Fruit fly (Drosophila melanogaster) whole organism, embryonic: ENCODE results near the gene Tsf2.

ENCODE experiments used
- B-H1 ChIP-seq: fragments of 200-800 bp; sonication (Bioruptor generic); IDR thresholded peaks from 3 replicates; pipeline ENCODE4 v1.3.6; 2022; ENCODE audit warnings: missing biosample characterization, missing genetic modification characterization
- BtbVII ChIP-seq: fragments of 200-800 bp; sonication (Bioruptor generic); optimal IDR thresholded peaks from 3 replicates; lab custom pipeline; 2017; ENCODE audit warnings: missing biosample characterization, mild to moderate bottlenecking, missing genetic modification characterization
- C15 ChIP-seq: fragments of 200-800 bp; sonication (Bioruptor generic); IDR thresholded peaks from 3 replicates; pipeline ENCODE4 v1.3.6; 2022; ENCODE audit warnings: missing biosample characterization, missing genetic modification characterization
- CG11085 ChIP-seq: fragments of 200-800 bp; sonication (Bioruptor generic); IDR thresholded peaks from 2 replicates; pipeline ENCODE4 v1.3.6; 2022; ENCODE audit warnings: missing biosample characterization, missing genetic modification characterization
- CG11398 ChIP-seq: fragments of 200-800 bp; sonication (Bioruptor generic); optimal IDR thresholded peaks from 2 replicates; lab custom pipeline; 2016; ENCODE audit warnings: missing biosample characterization, missing genetic modification characterization
- CG12155 ChIP-seq: fragments of 200-800 bp; sonication (Bioruptor generic); optimal IDR thresholded peaks from 3 replicates; lab custom pipeline; 2016; ENCODE audit warnings: missing biosample characterization, missing genetic modification characterization
- CG12744 ChIP-seq: fragments of 200-800 bp; sonication (Bioruptor generic); optimal IDR thresholded peaks from 2 replicates; lab custom pipeline; 2016; ENCODE audit warnings: missing biosample characterization, missing genetic modification characterization
- CG13296 ChIP-seq: fragments of 200-800 bp; sonication (Bioruptor generic); optimal IDR thresholded peaks from 3 replicates; lab custom pipeline; 2018; ENCODE audit warnings: missing biosample characterization, mild to moderate bottlenecking, missing genetic modification characterization
- CG15479 ChIP-seq: fragments of 200-800 bp; sonication (Bioruptor generic); optimal IDR thresholded peaks from 3 replicates; lab custom pipeline; 2019; ENCODE audit warnings: missing biosample characterization, mild to moderate bottlenecking, missing genetic modification characterization, moderate library complexity
- CG1603 ChIP-seq: fragments of 200-800 bp; sonication (Bioruptor generic); optimal IDR thresholded peaks from 2 replicates; lab custom pipeline; 2019; ENCODE audit warnings: missing biosample characterization, mild to moderate bottlenecking, missing genetic modification characterization, moderate library complexity
- CG2116 ChIP-seq: fragments of 200-800 bp; sonication (Bioruptor generic); optimal IDR thresholded peaks from 3 replicates; lab custom pipeline; 2018; ENCODE audit warnings: missing biosample characterization, mild to moderate bottlenecking, missing genetic modification characterization
- CG2120 ChIP-seq: fragments of 200-800 bp; sonication (Bioruptor generic); optimal IDR thresholded peaks from 3 replicates; lab custom pipeline; 2016; ENCODE audit warnings: missing biosample characterization, missing genetic modification characterization
- CG2199 ChIP-seq: fragments of 200-800 bp; sonication (Bioruptor generic); IDR thresholded peaks from 3 replicates; pipeline ENCODE4 v1.3.6; 2022; ENCODE audit warnings: missing biosample characterization, missing genetic modification characterization
- CG31224 ChIP-seq: fragments of 200-800 bp; sonication (Bioruptor generic); IDR thresholded peaks from 2 replicates; pipeline ENCODE4 v1.3.6; 2022; ENCODE audit warnings: missing biosample characterization, missing genetic modification characterization
- CG31388 ChIP-seq: fragments of 200-800 bp; sonication (Bioruptor generic); optimal IDR thresholded peaks from 2 replicates; lab custom pipeline; 2016; ENCODE audit warnings: missing biosample characterization, missing genetic modification characterization
- CG43689 ChIP-seq: fragments of 200-800 bp; sonication (Bioruptor generic); IDR thresholded peaks from 2 replicates; pipeline ENCODE4 v1.3.6; 2022; ENCODE audit warnings: missing biosample characterization, missing genetic modification characterization
- CG4820 ChIP-seq: fragments of 200-800 bp; sonication (Bioruptor generic); optimal IDR thresholded peaks from 3 replicates; lab custom pipeline; 2016; ENCODE audit warnings: missing biosample characterization, missing genetic modification characterization
- CG6254 ChIP-seq: fragments of 200-800 bp; sonication (Bioruptor generic); optimal IDR thresholded peaks from 3 replicates; lab custom pipeline; 2017; ENCODE audit warnings: mild to moderate bottlenecking, missing biosample characterization, missing genetic modification reagents, missing genetic modification characterization
- CG7928 ChIP-seq: fragments of 200-800 bp; sonication (Bioruptor generic); optimal IDR thresholded peaks from 2 replicates; lab custom pipeline; 2017; ENCODE audit warnings: missing biosample characterization, mild to moderate bottlenecking, missing genetic modification characterization
- CG8765 ChIP-seq: fragments of 200-800 bp; sonication (Bioruptor generic); IDR thresholded peaks from 2 replicates; pipeline ENCODE4 v1.3.6; 2022; ENCODE audit warnings: missing biosample characterization, missing genetic modification characterization
- Ets65A ChIP-seq: fragments of 200-800 bp; sonication (Bioruptor generic); peaks from one replicate; lab custom pipeline; 2016; ENCODE audit warnings: missing biosample characterization, missing genetic modification characterization
- Fer1 ChIP-seq: fragments of 200-800 bp; sonication (Bioruptor generic); optimal IDR thresholded peaks from 2 replicates; lab custom pipeline; 2017; ENCODE audit warnings: missing biosample characterization, mild to moderate bottlenecking, missing genetic modification characterization
- Gsc ChIP-seq: fragments of 200-800 bp; sonication (Bioruptor generic); IDR thresholded peaks from 2 replicates; pipeline ENCODE4 v1.3.6; 2022; ENCODE audit warnings: missing biosample characterization, missing genetic modification characterization
- HLH4C ChIP-seq: fragments of 200-800 bp; sonication (Bioruptor generic); IDR thresholded peaks from 3 replicates; pipeline ENCODE4 v1.3.6; 2022; ENCODE audit warnings: missing biosample characterization, missing genetic modification characterization; ENCODE audit not compliant: partially characterized antibody
- Hey ChIP-seq: fragments of 200-800 bp; sonication (Bioruptor generic); optimal IDR thresholded peaks from 3 replicates; lab custom pipeline; 2018; ENCODE audit warnings: missing biosample characterization, mild to moderate bottlenecking, missing genetic modification characterization
- HmgD ChIP-seq: fragments of 200-800 bp; sonication (Bioruptor generic); optimal IDR thresholded peaks from 3 replicates; lab custom pipeline; 2016; ENCODE audit warnings: missing biosample characterization, missing genetic modification characterization
- Hsf ChIP-seq: fragments of 200-800 bp; sonication (Bioruptor generic); optimal IDR thresholded peaks from 3 replicates; lab custom pipeline; 2016; ENCODE audit warnings: missing biosample characterization, missing genetic modification characterization
- MBD-R2 ChIP-seq: fragments of 200-800 bp; sonication (Bioruptor generic); IDR thresholded peaks from 2 replicates; pipeline ENCODE4 v1.3.6; 2022; ENCODE audit warnings: missing biosample characterization, missing genetic modification characterization
- Meics ChIP-seq: fragments of 200-800 bp; sonication (Bioruptor generic); optimal IDR thresholded peaks from 2 replicates; lab custom pipeline; 2017; ENCODE audit warnings: missing biosample characterization, mild to moderate bottlenecking, missing genetic modification characterization
- Mes4 ChIP-seq: fragments of 200-800 bp; sonication (Bioruptor generic); optimal IDR thresholded peaks from 2 replicates; lab custom pipeline; 2016; ENCODE audit warnings: missing biosample characterization, missing genetic modification characterization
- NK7.1 ChIP-seq: fragments of 200-800 bp; sonication (Bioruptor generic); optimal IDR thresholded peaks from 3 replicates; lab custom pipeline; 2016; ENCODE audit warnings: missing biosample characterization, missing genetic modification characterization
- NfI ChIP-seq: fragments of 200-800 bp; sonication (Bioruptor generic); optimal IDR thresholded peaks from 3 replicates; lab custom pipeline; 2018; ENCODE audit warnings: missing biosample characterization, mild to moderate bottlenecking, missing genetic modification characterization, moderate library complexity
- Vsx1 ChIP-seq: fragments of 200-800 bp; sonication (Bioruptor generic); optimal IDR thresholded peaks from 2 replicates; lab custom pipeline; 2017; ENCODE audit warnings: missing biosample characterization, mild to moderate bottlenecking, missing genetic modification characterization, missing genetic modification reagents
- br ChIP-seq: fragments of >200 bp; optimal IDR thresholded peaks from 2 replicates; lab custom pipeline; 2017
- disco-r ChIP-seq: fragments of 200-800 bp; sonication (Bioruptor generic); optimal IDR thresholded peaks from 2 replicates; lab custom pipeline; 2016; ENCODE audit warnings: missing biosample characterization, missing genetic modification characterization
- dmrt11E ChIP-seq: fragments of 200-800 bp; sonication (Bioruptor generic); optimal IDR thresholded peaks from 3 replicates; lab custom pipeline; 2018; ENCODE audit warnings: missing biosample characterization, mild to moderate bottlenecking, missing genetic modification characterization, moderate library complexity
- dysf ChIP-seq: fragments of 200-800 bp; sonication (Bioruptor generic); IDR thresholded peaks from 3 replicates; pipeline ENCODE4 v1.3.6; 2022; ENCODE audit warnings: missing biosample characterization, missing genetic modification characterization
- exex ChIP-seq: fragments of 200-800 bp; sonication (Bioruptor generic); optimal IDR thresholded peaks from 4 replicates; lab custom pipeline; 2018; ENCODE audit warnings: missing biosample characterization, mild to moderate bottlenecking, missing genetic modification characterization, moderate library complexity
- fd102C ChIP-seq: fragments of 200-800 bp; sonication (Bioruptor generic); optimal IDR thresholded peaks from 2 replicates; lab custom pipeline; 2018; ENCODE audit warnings: missing biosample characterization, mild to moderate bottlenecking, missing genetic modification characterization, moderate library complexity
- lbe ChIP-seq: fragments of 200-800 bp; sonication (Bioruptor generic); optimal IDR thresholded peaks from 2 replicates; lab custom pipeline; 2016; ENCODE audit warnings: missing biosample characterization, mild to moderate bottlenecking, missing genetic modification characterization
- maf-S ChIP-seq: fragments of 200-800 bp; sonication (Bioruptor generic); optimal IDR thresholded peaks from 2 replicates; lab custom pipeline; 2016; ENCODE audit warnings: missing biosample characterization, missing genetic modification characterization
- nerfin-1 ChIP-seq: fragments of 200-800 bp; sonication (Bioruptor generic); optimal IDR thresholded peaks from 3 replicates; lab custom pipeline; 2019; ENCODE audit warnings: missing biosample characterization, mild to moderate bottlenecking, missing genetic modification characterization, moderate library complexity
- oc ChIP-seq: fragments of 200-800 bp; sonication (Bioruptor generic); optimal IDR thresholded peaks from 2 replicates; lab custom pipeline; 2018; ENCODE audit warnings: missing biosample characterization, mild to moderate bottlenecking, missing genetic modification characterization, moderate library complexity
- odd ChIP-seq: fragments of 200-800 bp; sonication (Bioruptor generic); optimal IDR thresholded peaks from 2 replicates; lab custom pipeline; 2017; ENCODE audit warnings: missing biosample characterization, mild to moderate bottlenecking, missing genetic modification characterization
- otp ChIP-seq: fragments of 200-800 bp; sonication (Bioruptor generic); IDR thresholded peaks from 3 replicates; pipeline ENCODE4, ENCODE4 v1.3.6; 2022; ENCODE audit warnings: missing biosample characterization, missing genetic modification characterization
- pb ChIP-seq: fragments of 200-800 bp; sonication (Bioruptor generic); optimal IDR thresholded peaks from 3 replicates; lab custom pipeline; 2016; ENCODE audit warnings: missing biosample characterization, missing genetic modification characterization
- pita ChIP-seq: fragments of 200-800 bp; sonication (Bioruptor generic); optimal IDR thresholded peaks from 2 replicates; lab custom pipeline; 2017; ENCODE audit warnings: missing biosample characterization, mild to moderate bottlenecking, missing genetic modification characterization
- pros ChIP-seq: fragments of 200-800 bp; sonication (Bioruptor generic); optimal IDR thresholded peaks from 3 replicates; lab custom pipeline; 2019; ENCODE audit warnings: missing biosample characterization, mild to moderate bottlenecking, missing genetic modification characterization, moderate library complexity
- salm ChIP-seq: fragments of 200-800 bp; sonication (Bioruptor generic); optimal IDR thresholded peaks from 2 replicates; lab custom pipeline; 2018; ENCODE audit warnings: missing biosample characterization, mild to moderate bottlenecking, missing genetic modification characterization
- slou ChIP-seq: fragments of 200-800 bp; sonication (Bioruptor generic); optimal IDR thresholded peaks from 3 replicates; lab custom pipeline; 2016; ENCODE audit warnings: missing biosample characterization, missing genetic modification characterization
- vnd ChIP-seq: fragments of 200-800 bp; sonication (Bioruptor generic); IDR thresholded peaks from 3 replicates; pipeline ENCODE4 v1.3.6; 2022; ENCODE audit warnings: missing biosample characterization, missing genetic modification characterization; ENCODE audit not compliant: partially characterized antibody
- zen2 ChIP-seq: fragments of 200-800 bp; sonication (Bioruptor generic); IDR thresholded peaks from 3 replicates; pipeline ENCODE4 v1.3.6; 2022; ENCODE audit warnings: missing biosample characterization, missing genetic modification characterization; ENCODE audit not compliant: partially characterized antibody

Gene Tsf2

dm6 chr3L:12572366-12572765 lies 38.8 kb upstream of the Tsf2 start, which contains the start of gene sowah (continued):
- TF ChIP-seq oc: peak; percentile 40
- peak; percentile 10 for TF ChIP-seq CG13296
- 0 out of 3 replicates have a peak, but pooled peaks have one; percentile 49 for TF ChIP-seq otp (GFP tag; lab: Robert Waterston, UW)
- TF ChIP-seq dysf (GFP tag; lab: Robert Waterston, UW): peak; percentile 36; the same call in 1 of the 3 replicates
- no peak for TF ChIP-seq CG15479 (GFP tag; lab: Kevin White, UChicago)
- TF ChIP-seq exex (tag; lab: Kevin White, UChicago): no peak
- TF ChIP-seq dmrt11E: peak; percentile 28
- no peak for TF ChIP-seq C15 (GFP tag; lab: Robert Waterston, UW)
- no peak for TF ChIP-seq br (lab: Kevin White, UChicago)
- TF ChIP-seq pita (GFP tag; lab: Kevin White, UChicago): no peak
- TF ChIP-seq MBD-R2: peak; percentile 99
- no peak for TF ChIP-seq vnd (GFP tag; lab: Robert Waterston, UW)
- 0 out of 2 replicates have a peak, but pooled peaks have one; percentile 13 for TF ChIP-seq CG11085
- TF ChIP-seq Hsf (GFP tag; lab: Kevin White, UChicago): peak; percentile 53
- TF ChIP-seq CG31388 (GFP tag; lab: Kevin White, UChicago): no peak
- TF ChIP-seq odd (GFP tag; lab: Kevin White, UChicago): no peak
- TF ChIP-seq CG8765 (GFP tag; lab: Robert Waterston, UW): no peak
- no peak for TF ChIP-seq slou (GFP tag; lab: Kevin White, UChicago)
- TF ChIP-seq CG2199 (GFP tag; lab: Robert Waterston, UW): peak; percentile 98
- peak; percentile 26 for TF ChIP-seq CG2116 (GFP tag; lab: Kevin White, UChicago)
- no peak for TF ChIP-seq Vsx1 (GFP tag; lab: Kevin White, UChicago)
- TF ChIP-seq B-H1 (GFP tag; lab: Robert Waterston, UW): no peak
- peak; percentile 40 for TF ChIP-seq CG4820 (GFP tag; lab: Kevin White, UChicago)
- TF ChIP-seq Hey (tag; lab: Kevin White, UChicago): no peak
- TF ChIP-seq HmgD: peak; percentile 94
- no peak for TF ChIP-seq CG43689 (GFP tag; lab: Robert Waterston, UW)
- no peak for TF ChIP-seq pros (GFP tag; lab: Kevin White, UChicago)
- TF ChIP-seq fd102C (GFP tag; lab: Kevin White, UChicago): no peak
- TF ChIP-seq nerfin-1 (tag; lab: Kevin White, UChicago): peak; percentile 43
- TF ChIP-seq CG12155: no peak
- TF ChIP-seq HLH4C (GFP tag; lab: Robert Waterston, UW): 0 out of 3 replicates have a peak, but pooled peaks have one; percentile 28
- peak; percentile 76 for TF ChIP-seq CG1603
- peak; percentile 97 for TF ChIP-seq Ets65A (GFP tag; lab: Kevin White, UChicago)
- TF ChIP-seq pb (GFP tag; lab: Kevin White, UChicago): peak; percentile 34
- TF ChIP-seq salm (tag; lab: Kevin White, UChicago): no peak
- TF ChIP-seq maf-S (GFP tag; lab: Kevin White, UChicago): peak; percentile 29
- no peak for TF ChIP-seq CG6254 (GFP tag; lab: Kevin White, UChicago)
- no peak for TF ChIP-seq zen2 (GFP tag; lab: Robert Waterston, UW)
- TF ChIP-seq Meics (GFP tag; lab: Kevin White, UChicago): peak; percentile 42
- peak; percentile 38 for TF ChIP-seq CG11398 (GFP tag; lab: Kevin White, UChicago)
- TF ChIP-seq NK7.1: peak; percentile 19
- no peak for TF ChIP-seq BtbVII
- peak; percentile 57 for TF ChIP-seq CG2120 (GFP tag; lab: Kevin White, UChicago)
- no peak for TF ChIP-seq disco-r (GFP tag; lab: Kevin White, UChicago)
- no peak for TF ChIP-seq lbe
- TF ChIP-seq CG31224 (GFP tag; lab: Robert Waterston, UW): no peak
- no peak for TF ChIP-seq Fer1 (GFP tag; lab: Kevin White, UChicago)
- peak; percentile 100 for TF ChIP-seq CG7928 (GFP tag; lab: Kevin White, UChicago)
- TF ChIP-seq CG12744 (GFP tag; lab: Kevin White, UChicago): peak; percentile 0
- no peak for TF ChIP-seq Gsc (GFP tag; lab: Robert Waterston, UW)
- peak; percentile 44 for TF ChIP-seq NfI (GFP tag; lab: Kevin White, UChicago)
- no peak for TF ChIP-seq Mes4 (GFP tag; lab: Kevin White, UChicago)
